Worm (Caenorhabditis elegans): ENCODE data around the gene srh-170.

DNA sequence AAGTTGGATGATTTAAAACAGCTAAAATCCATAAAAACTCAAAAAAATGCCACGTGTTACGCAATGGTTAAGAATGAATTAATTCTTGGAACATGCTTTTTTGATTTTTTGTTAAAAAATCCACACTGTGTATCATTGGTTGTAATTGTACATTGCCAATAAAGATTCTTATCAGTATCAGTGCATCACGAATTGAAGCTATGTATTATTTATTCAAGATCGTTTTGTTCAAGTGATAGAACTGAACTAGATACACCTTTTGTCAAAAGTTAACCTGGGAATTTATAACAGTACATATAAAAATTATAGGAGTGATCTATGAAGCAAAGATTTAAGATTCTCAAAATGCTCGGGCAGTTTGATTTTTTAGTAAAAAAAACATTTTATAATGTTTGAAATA, 46.0 kb upstream of the srh-170 start:
- no peak for TF ChIP-seq nhr-28 (tag; optimal IDR thresholded peaks at IDR 0.05)
- TF ChIP-seq ceh-8 (GFP tag; optimal IDR thresholded peaks at IDR 0.05), result no peak
- no peak for TF ChIP-seq jun-1 (tag; optimal IDR thresholded peaks at IDR 0.05)
- TF ChIP-seq ama-1 (optimal IDR thresholded peaks at IDR 0.05), result no peak
- no peak for TF ChIP-seq xbp-1 (tag; optimal IDR thresholded peaks at IDR 0.05)
- TF ChIP-seq zip-4 (GFP tag; optimal IDR thresholded peaks at IDR 0.05), result no peak
- no peak for TF ChIP-seq fos-1 (tag; optimal IDR thresholded peaks at IDR 0.05)
- no peak for TF ChIP-seq fkh-10 (GFP tag; optimal IDR thresholded peaks at IDR 0.05)
- no peak for TF ChIP-seq lsy-2 (tag; optimal IDR thresholded peaks at IDR 0.05)
- TF ChIP-seq nhr-76 (tag; optimal IDR thresholded peaks at IDR 0.05), result no peak
- TF ChIP-seq hpl-2 (GFP tag; optimal IDR thresholded peaks at IDR 0.05), result no peak
- TF ChIP-seq lir-3 (tag; optimal IDR thresholded peaks at IDR 0.05; ENCODE audit: poor library complexity), result no peak

Measured in whole organism, L1 larva.